Fruit fly (Drosophila melanogaster) whole organism, embryonic: ENCODE results near the gene BBIP1.

Experiments used
- Abd-B ChIP-seq: fragments of 200-800 bp; sonication (Bioruptor generic); optimal IDR thresholded peaks from 2 replicates; lab custom pipeline; 2018; ENCODE audit warnings: missing biosample characterization, mild to moderate bottlenecking, missing genetic modification characterization, moderate library complexity
- Ada2b ChIP-seq: fragments of 200-800 bp; sonication (Bioruptor generic); IDR thresholded peaks from 2 replicates; pipeline ENCODE4 v1.3.6; 2022; ENCODE audit warnings: missing biosample characterization, missing genetic modification characterization
- CG10462 ChIP-seq: fragments of 200-800 bp; sonication (Bioruptor generic); optimal IDR thresholded peaks from 2 replicates; lab custom pipeline; 2016; ENCODE audit warnings: missing biosample characterization, missing genetic modification characterization
- CG10654 ChIP-seq: fragments of 200-800 bp; sonication (Bioruptor generic); optimal IDR thresholded peaks from 2 replicates; lab custom pipeline; 2016; ENCODE audit warnings: missing biosample characterization, missing genetic modification characterization
- CG11560 ChIP-seq: fragments of 200-800 bp; sonication (Bioruptor generic); IDR thresholded peaks from 3 replicates; pipeline ENCODE4 v1.3.6; 2022; ENCODE audit warnings: missing biosample characterization, missing genetic modification characterization
- CG12391 ChIP-seq: fragments of 200-800 bp; sonication (Bioruptor generic); optimal IDR thresholded peaks from 3 replicates; lab custom pipeline; 2018; ENCODE audit warnings: missing biosample characterization, mild to moderate bottlenecking, missing genetic modification characterization, moderate library complexity
- CG13775 ChIP-seq: fragments of 200-800 bp; sonication (Bioruptor generic); optimal IDR thresholded peaks from 3 replicates; lab custom pipeline; 2017; ENCODE audit warnings: missing biosample characterization, mild to moderate bottlenecking, missing genetic modification characterization
- CG14667 ChIP-seq: fragments of 200-800 bp; sonication (Bioruptor generic); IDR thresholded peaks from 2 replicates; pipeline ENCODE4 v1.3.6; 2022; ENCODE audit warnings: missing biosample characterization, missing genetic modification characterization
- CG15073 ChIP-seq: fragments of 200-800 bp; sonication (Bioruptor generic); optimal IDR thresholded peaks from 2 replicates; lab custom pipeline; 2016; ENCODE audit warnings: missing biosample characterization, missing genetic modification characterization
- CG15479 ChIP-seq: fragments of 200-800 bp; sonication (Bioruptor generic); optimal IDR thresholded peaks from 3 replicates; lab custom pipeline; 2019; ENCODE audit warnings: missing biosample characterization, mild to moderate bottlenecking, missing genetic modification characterization, moderate library complexity
- CG1792 ChIP-seq: fragments of 200-800 bp; sonication (Bioruptor generic); optimal IDR thresholded peaks from 2 replicates; lab custom pipeline; 2016; ENCODE audit warnings: missing biosample characterization, missing genetic modification characterization
- CG30020 ChIP-seq: fragments of 200-800 bp; optimal IDR thresholded peaks from 2 replicates; lab custom pipeline; 2019; ENCODE audit warnings: missing biosample characterization, mild to moderate bottlenecking, missing genetic modification characterization, moderate library complexity
- CG32772 ChIP-seq: fragments of 200-800 bp; sonication (Bioruptor generic); IDR thresholded peaks from 2 replicates; pipeline ENCODE4 v1.3.6; 2022; ENCODE audit warnings: missing biosample characterization, missing genetic modification characterization
- CG3838 ChIP-seq: fragments of 200-800 bp; sonication (Bioruptor generic); optimal IDR thresholded peaks from 3 replicates; lab custom pipeline; 2016; ENCODE audit warnings: missing biosample characterization, missing genetic modification characterization
- CG4328 ChIP-seq: fragments of 200-800 bp; sonication (Bioruptor generic); optimal IDR thresholded peaks from 3 replicates; lab custom pipeline; 2017; ENCODE audit warnings: missing biosample characterization, missing genetic modification reagents, missing genetic modification characterization
- CG4707 ChIP-seq: fragments of 200-800 bp; sonication (Bioruptor generic); optimal IDR thresholded peaks from 2 replicates; lab custom pipeline; 2018; ENCODE audit warnings: missing biosample characterization, mild to moderate bottlenecking, missing genetic modification characterization, moderate library complexity
- CG5180 ChIP-seq: fragments of 200-800 bp; sonication (Bioruptor generic); optimal IDR thresholded peaks from 3 replicates; lab custom pipeline; 2017; ENCODE audit warnings: missing biosample characterization, missing genetic modification characterization, mild to moderate bottlenecking, moderate library complexity, missing genetic modification reagents
- CG7271 ChIP-seq: fragments of 200-800 bp; sonication (Bioruptor generic); optimal IDR thresholded peaks from 2 replicates; lab custom pipeline; 2018; ENCODE audit warnings: missing biosample characterization, mild to moderate bottlenecking, missing genetic modification characterization, moderate library complexity
- Elba2 ChIP-seq: fragments of 200-800 bp; sonication (Bioruptor generic); optimal IDR thresholded peaks from 3 replicates; lab custom pipeline; 2016; ENCODE audit warnings: missing biosample characterization, missing genetic modification characterization
- H2.0 ChIP-seq: fragments of 200-800 bp; sonication (Bioruptor generic); IDR thresholded peaks from 2 replicates; pipeline ENCODE4 v1.3.6; 2022; ENCODE audit warnings: missing biosample characterization, missing genetic modification characterization
- MTF-1 ChIP-seq: fragments of 200-800 bp; sonication (Bioruptor generic); optimal IDR thresholded peaks from 2 replicates; lab custom pipeline; 2018; ENCODE audit warnings: missing biosample characterization, mild to moderate bottlenecking, missing genetic modification characterization, borderline replicate concordance
- Myb ChIP-seq: fragments of 200-800 bp; sonication (Bioruptor generic); optimal IDR thresholded peaks from 2 replicates; lab custom pipeline; 2016; ENCODE audit warnings: missing biosample characterization, missing genetic modification characterization
- Nf-YA ChIP-seq: fragments of 200-800 bp; sonication (Bioruptor generic); IDR thresholded peaks from 2 replicates; pipeline ENCODE4 v1.3.6; 2022; ENCODE audit warnings: missing biosample characterization, missing genetic modification characterization
- Nf-YC ChIP-seq: fragments of 200-800 bp; optimal IDR thresholded peaks from 3 replicates; lab custom pipeline; 2019; ENCODE audit warnings: missing biosample characterization, mild to moderate bottlenecking, missing genetic modification characterization, moderate library complexity
- YL-1 ChIP-seq: fragments of 200-800 bp; sonication (Bioruptor generic); optimal IDR thresholded peaks from 3 replicates; lab custom pipeline; 2017; ENCODE audit warnings: missing biosample characterization, mild to moderate bottlenecking, missing genetic modification characterization
- bowl ChIP-seq: fragments of 200-800 bp; sonication (Bioruptor generic); IDR thresholded peaks from 2 replicates; pipeline ENCODE4 v1.3.6; 2022; ENCODE audit warnings: missing biosample characterization, missing genetic modification characterization
- cas ChIP-seq: fragments of 200-800 bp; sonication (Bioruptor generic); IDR thresholded peaks from 2 replicates; pipeline ENCODE4 v1.3.6; 2022; ENCODE audit warnings: missing biosample characterization, missing genetic modification characterization
- chinmo ChIP-seq: fragments of 200-800 bp; sonication (Bioruptor generic); IDR thresholded peaks from 4 replicates; pipeline ENCODE4 v1.3.6; 2022; ENCODE audit warnings: missing biosample characterization, missing genetic modification characterization; ENCODE audit not compliant: partially characterized antibody
- danr ChIP-seq: fragments of 200-800 bp; sonication (Bioruptor generic); IDR thresholded peaks from 2 replicates; pipeline ENCODE4 v1.3.6; 2022; ENCODE audit warnings: missing biosample characterization, missing genetic modification characterization
- eve ChIP-seq, 2 experiments: fragments of >200 bp; optimal IDR thresholded peaks; 2 replicates each; lab custom pipeline; 2017; ENCODE audit warnings: missing biosample characterization in 2 of 2, missing genetic modification characterization in 2 of 2
- eyg ChIP-seq: fragments of 200-800 bp; sonication (Bioruptor generic); optimal IDR thresholded peaks from 3 replicates; lab custom pipeline; 2016; ENCODE audit warnings: missing biosample characterization, missing genetic modification characterization
- fd96Cb ChIP-seq: fragments of 200-800 bp; sonication (Bioruptor generic); optimal IDR thresholded peaks from 2 replicates; lab custom pipeline; 2018; ENCODE audit warnings: missing biosample characterization, mild to moderate bottlenecking, missing genetic modification characterization, moderate library complexity
- fu2 ChIP-seq: fragments of 200-800 bp; sonication (Bioruptor generic); optimal IDR thresholded peaks from 2 replicates; lab custom pipeline; 2016; ENCODE audit warnings: missing biosample characterization, missing genetic modification characterization
- gcm ChIP-seq: fragments of 200-800 bp; sonication (Bioruptor generic); optimal IDR thresholded peaks from 2 replicates; lab custom pipeline; 2019; ENCODE audit warnings: missing biosample characterization, mild to moderate bottlenecking, missing genetic modification characterization, moderate library complexity
- gt ChIP-seq: fragments of 200-800 bp; sonication (Bioruptor generic); IDR thresholded peaks from 2 replicates; pipeline ENCODE4 v1.3.6; 2022; ENCODE audit warnings: missing biosample characterization, missing genetic modification characterization
- klu ChIP-seq: fragments of 200-800 bp; sonication (Bioruptor generic); IDR thresholded peaks from 2 replicates; pipeline ENCODE4 v1.3.6; 2022; ENCODE audit warnings: missing biosample characterization, missing genetic modification characterization
- lola ChIP-seq, 3 experiments: fragments of >200 bp in 2 of 3; fragments of 200-800 bp in 1 of 3; sonication (Bioruptor generic) in 1 of 3; optimal IDR thresholded peaks; 2 replicates each; lab custom pipeline; 2017 to 2019; ENCODE audit warnings: missing biosample characterization in 3 of 3, missing genetic modification characterization in 3 of 3, mild to moderate bottlenecking in 1 of 3, moderate library complexity in 1 of 3
- mld ChIP-seq: fragments of 200-800 bp; sonication (Bioruptor generic); IDR thresholded peaks from 3 replicates; pipeline ENCODE4 v1.3.6; 2022; ENCODE audit warnings: missing biosample characterization, missing genetic modification characterization; ENCODE audit not compliant: partially characterized antibody
- nmo ChIP-seq: fragments of 200-800 bp; sonication (Bioruptor generic); optimal IDR thresholded peaks from 2 replicates; lab custom pipeline; 2018; ENCODE audit warnings: missing biosample characterization, mild to moderate bottlenecking, missing genetic modification characterization, moderate library complexity
- otp ChIP-seq: fragments of 200-800 bp; sonication (Bioruptor generic); IDR thresholded peaks from 3 replicates; pipeline ENCODE4, ENCODE4 v1.3.6; 2022; ENCODE audit warnings: missing biosample characterization, missing genetic modification characterization
- psq ChIP-seq: fragments of 200-800 bp; sonication (Bioruptor generic); optimal IDR thresholded peaks from 2 replicates; lab custom pipeline; 2017; ENCODE audit warnings: missing biosample characterization, missing genetic modification characterization
- rib ChIP-seq: fragments of 200-800 bp; sonication (Bioruptor generic); IDR thresholded peaks from 2 replicates; pipeline ENCODE4 v1.3.6; 2022; ENCODE audit warnings: missing biosample characterization, missing genetic modification characterization
- ro ChIP-seq: fragments of 200-800 bp; sonication (Bioruptor generic); IDR thresholded peaks from 2 replicates; pipeline ENCODE4 v1.3.6; 2022; ENCODE audit warnings: missing biosample characterization, missing genetic modification characterization
- sd ChIP-seq: fragments of 200-800 bp; sonication (Bioruptor generic); optimal IDR thresholded peaks from 3 replicates; lab custom pipeline; 2018; ENCODE audit warnings: missing biosample characterization, mild to moderate bottlenecking, missing genetic modification characterization, moderate library complexity
- shn ChIP-seq: fragments of 200-800 bp; sonication (Bioruptor generic); optimal IDR thresholded peaks from 3 replicates; lab custom pipeline; 2016; ENCODE audit warnings: missing biosample characterization, missing genetic modification characterization
- ssp ChIP-seq: fragments of 200-800 bp; sonication (Bioruptor generic); IDR thresholded peaks from 2 replicates; pipeline ENCODE4 v1.3.6; 2022; ENCODE audit warnings: missing biosample characterization, missing genetic modification characterization
- tio ChIP-seq: fragments of 200-800 bp; sonication (Bioruptor generic); optimal IDR thresholded peaks from 2 replicates; lab custom pipeline; 2017; ENCODE audit warnings: missing biosample characterization, missing genetic modification characterization, inconsistent platforms
- tna ChIP-seq: fragments of 200-800 bp; sonication (Bioruptor generic); IDR thresholded peaks from 2 replicates; pipeline ENCODE4 v1.3.6; 2022; ENCODE audit warnings: missing biosample characterization, missing genetic modification characterization; ENCODE audit not compliant: partially characterized antibody

Gene BBIP1

dm6 chr3R:9434543-9435407, 30.6 kb downstream of the BBIP1 start (continued):
- TF ChIP-seq H2.0, result peak; percentile 91
- TF ChIP-seq sd, result peak; percentile 77
- TF ChIP-seq CG30020 (tag; lab: Kevin White, UChicago), result no peak
- peak; percentile 66 for TF ChIP-seq CG4707 (GFP tag; lab: Kevin White, UChicago)
- peak; percentile 86 for TF ChIP-seq CG32772 (GFP tag; lab: Robert Waterston, UW)
- peak; percentile 87 for TF ChIP-seq fd96Cb (tag; lab: Kevin White, UChicago)
- TF ChIP-seq Ada2b, result peak; percentile 92
- TF ChIP-seq eve (GFP tag; optimal IDR thresholded peaks at IDR 0.05; lab: Kevin White, UChicago), result peak in 1 of 2 experiments; percentile 83
- peak; percentile 46 for TF ChIP-seq Myb (GFP tag; lab: Kevin White, UChicago)
- peak; percentile 70 for TF ChIP-seq tio (GFP tag; lab: Kevin White, UChicago)
- TF ChIP-seq nmo (GFP tag; lab: Kevin White, UChicago), result peak; percentile 88
- TF ChIP-seq CG3838 (GFP tag; lab: Kevin White, UChicago), result peak; percentile 38
- peak; percentile 91 for TF ChIP-seq CG12391 (tag; lab: Kevin White, UChicago)
- TF ChIP-seq gcm, result peak; percentile 76
- peak; percentile 74 for TF ChIP-seq Nf-YC (tag; lab: Kevin White, UChicago)
- TF ChIP-seq CG5180 (GFP tag; lab: Kevin White, UChicago), result peak; percentile 69
- peak; percentile 68 for TF ChIP-seq cas
- peak; percentile 74 for TF ChIP-seq fu2
- no peak for TF ChIP-seq Elba2 (GFP tag; lab: Kevin White, UChicago)
- TF ChIP-seq klu (GFP tag; lab: Robert Waterston, UW), result peak; percentile 75
- TF ChIP-seq rib, result peak; percentile 60; the same call in 1 of the 2 replicates
- peak; percentile 57; the same call in 1 of the 2 replicates for TF ChIP-seq danr (GFP tag; lab: Robert Waterston, UW)
- TF ChIP-seq gt (GFP tag; lab: Robert Waterston, UW), result 0 out of 2 replicates have a peak, but pooled peaks have one; percentile 7
- TF ChIP-seq tna (GFP tag; lab: Robert Waterston, UW), result no peak
- peak; percentile 80 for TF ChIP-seq CG14667 (GFP tag; lab: Robert Waterston, UW)
- peak; percentile 67 for TF ChIP-seq eyg
- 0 out of 2 replicates have a peak, but pooled peaks have one; percentile 26 for TF ChIP-seq ro (GFP tag; lab: Robert Waterston, UW)
- peak; percentile 77 for TF ChIP-seq CG10654 (GFP tag; lab: Kevin White, UChicago)
- peak; percentile 65 for TF ChIP-seq CG10462
- TF ChIP-seq bowl, result peak; percentile 73; the same call in 1 of the 2 replicates
- TF ChIP-seq otp (GFP tag; lab: Robert Waterston, UW), result peak; percentile 80
- TF ChIP-seq CG13775 (GFP tag; lab: Kevin White, UChicago), result peak; percentile 76
- TF ChIP-seq mld, result no peak
- TF ChIP-seq ssp (GFP tag; lab: Robert Waterston, UW), result peak; percentile 75
- TF ChIP-seq chinmo, result peak; percentile 24; the same call in 2 of the 4 replicates
- TF ChIP-seq shn (GFP tag; lab: Kevin White, UChicago), result peak; percentile 55
- no peak for TF ChIP-seq CG15073 (GFP tag; lab: Kevin White, UChicago)
- TF ChIP-seq CG11560 (tag; lab: Robert Waterston, UW), result peak; percentile 17; the same call in 1 of the 3 replicates
- no peak for TF ChIP-seq YL-1 (GFP tag; lab: Kevin White, UChicago)
- TF ChIP-seq lola (GFP tag; optimal IDR thresholded peaks at IDR 0.05; lab: Kevin White, UChicago), result peak in 1 of 3 experiments; percentile 52
- TF ChIP-seq CG1792 (GFP tag; lab: Kevin White, UChicago), result peak; percentile 72
- TF ChIP-seq MTF-1 (GFP tag; lab: Kevin White, UChicago), result peak; percentile 38
- TF ChIP-seq Abd-B (GFP tag; lab: Kevin White, UChicago), result peak; percentile 77
- peak; percentile 31 for TF ChIP-seq CG4328 (GFP tag; lab: Kevin White, UChicago)
- TF ChIP-seq CG15479, result no peak
- peak; percentile 51 for TF ChIP-seq psq (GFP tag; lab: Kevin White, UChicago)
- peak; percentile 19 for TF ChIP-seq CG7271 (tag; lab: Kevin White, UChicago)
- TF ChIP-seq Nf-YA (GFP tag; lab: Robert Waterston, UW), result peak; percentile 81
